Fruit fly (Drosophila melanogaster): ENCODE results near the gene CG43740.

DNA sequence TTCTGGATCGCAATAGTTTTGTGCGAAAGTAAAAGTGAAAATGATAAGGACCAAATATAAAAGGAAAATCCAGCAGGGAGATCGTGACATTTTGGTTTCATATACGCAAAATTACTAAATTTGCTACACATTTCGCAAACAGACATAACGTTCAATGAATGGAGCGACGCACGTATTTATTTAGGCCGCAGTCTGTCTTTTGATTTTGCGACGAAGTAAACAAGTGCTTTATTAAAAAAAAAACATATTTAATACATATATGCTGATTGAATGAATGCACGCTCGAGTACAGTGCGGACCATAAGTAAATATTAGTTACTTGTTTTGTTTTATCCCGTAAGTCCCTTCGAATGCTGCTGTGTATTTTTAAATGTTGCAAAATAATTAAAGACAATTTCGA lies 33.9 kb downstream of the CG43740 start, which contains the start of gene CG32679:
- TF ChIP-seq CG7271 (tag; optimal IDR thresholded peaks at IDR 0.05) (no peak), CG2889 (GFP tag; IDR thresholded peaks at IDR 0.05) (no peak)

Data from whole organism, embryonic.